Worm (Caenorhabditis elegans) whole organism, L2 larva: ENCODE measurements around the gene dnj-13.
A peak's percentile ranks its signal among the peaks of the same experiment; 100 is the strongest.

Source experiments
- C34F6.9 ChIP-seq: fragments of 150-350 bp; optimal IDR thresholded peaks from 2 replicates; lab custom pipeline; 2014; ENCODE audit warnings: missing biosample characterization, missing genetic modification characterization
- F13H6.1 ChIP-seq: sonication (generic microtip); optimal IDR thresholded peaks from 2 replicates; lab custom pipeline; 2016; ENCODE audit warnings: missing genetic modification characterization, missing compliant biosample characterization
- R02D3.7 ChIP-seq: fragments of 150-350 bp; optimal IDR thresholded peaks from 2 replicates; lab custom pipeline; 2014; ENCODE audit warnings: missing biosample characterization, missing genetic modification characterization
- Y55F3AM.14 ChIP-seq: fragments of 200-800 bp; sonication (Bioruptor generic); optimal IDR thresholded peaks from 2 replicates; lab custom pipeline; 2018; ENCODE audit warnings: mild to moderate bottlenecking, missing genetic modification characterization, missing compliant biosample characterization
- ZK546.5 ChIP-seq: sonication (generic microtip); optimal IDR thresholded peaks from 2 replicates; lab custom pipeline; 2017; ENCODE audit warnings: missing biosample characterization, missing genetic modification characterization
- aly-2 ChIP-seq: fragments of 150-350 bp; optimal IDR thresholded peaks from 2 replicates; lab custom pipeline; 2014; ENCODE audit warnings: missing biosample characterization, missing genetic modification characterization
- ama-1 ChIP-seq: fragments of 150-350 bp; optimal IDR thresholded peaks from 2 replicates; lab custom pipeline; 2018; ENCODE audit warnings: inconsistent platforms
- blmp-1 ChIP-seq: sonication (generic microtip); optimal IDR thresholded peaks from 2 replicates; lab custom pipeline; 2017; ENCODE audit warnings: missing genetic modification characterization, mild to moderate bottlenecking, missing compliant biosample characterization, antibody characterized with exemption, moderate library complexity; ENCODE audit not compliant: insufficient read depth
- ceh-16 ChIP-seq: fragments of 150-350 bp; optimal IDR thresholded peaks from 2 replicates; lab custom pipeline; 2014; ENCODE audit warnings: missing biosample characterization, missing genetic modification characterization
- ceh-82 ChIP-seq: fragments of 150-350 bp; optimal IDR thresholded peaks from 2 replicates; lab custom pipeline; 2014; ENCODE audit warnings: missing biosample characterization, missing genetic modification characterization
- crh-2 ChIP-seq: sonication (generic microtip); optimal IDR thresholded peaks from 2 replicates; lab custom pipeline; 2017; ENCODE audit warnings: missing biosample characterization, missing genetic modification characterization
- egl-27 ChIP-seq: sonication (generic microtip); optimal IDR thresholded peaks from 3 replicates; lab custom pipeline; 2017; ENCODE audit warnings: missing biosample characterization, missing genetic modification reagents, missing genetic modification characterization
- elt-3 ChIP-seq: sonication (generic microtip); optimal IDR thresholded peaks from 2 replicates; lab custom pipeline; 2017; ENCODE audit warnings: missing biosample characterization, missing genetic modification characterization
- fos-1 ChIP-seq: fragments of 150-350 bp; optimal IDR thresholded peaks from 2 replicates; lab custom pipeline; 2014; ENCODE audit warnings: missing biosample characterization, missing genetic modification characterization
- gmeb-1 ChIP-seq: fragments of 150-350 bp; optimal IDR thresholded peaks from 2 replicates; lab custom pipeline; 2014; ENCODE audit warnings: missing biosample characterization, missing genetic modification characterization
- lin-11 ChIP-seq: fragments of 150-350 bp; sonication (generic microtip); optimal IDR thresholded peaks from 2 replicates; lab custom pipeline; 2014; ENCODE audit warnings: missing biosample characterization, missing genetic modification characterization, inconsistent platforms, mixed read lengths
- lin-39 ChIP-seq: fragments of 150-350 bp; optimal IDR thresholded peaks from 2 replicates; lab custom pipeline; 2014; ENCODE audit warnings: missing biosample characterization, missing genetic modification reagents, missing genetic modification characterization
- lsy-2 ChIP-seq, 2 experiments: fragments of 150-350 bp in 1 of 2; sonication (generic microtip) in 1 of 2; optimal IDR thresholded peaks; 2 replicates each; lab custom pipeline; 2014 to 2017; ENCODE audit warnings: missing biosample characterization in 2 of 2, missing genetic modification characterization in 2 of 2
- mab-5 ChIP-seq: fragments of 150-350 bp; optimal IDR thresholded peaks from 2 replicates; lab custom pipeline; 2014; ENCODE audit warnings: missing biosample characterization, missing genetic modification characterization
- mbf-1 ChIP-seq: sonication (generic microtip); optimal IDR thresholded peaks from 2 replicates; lab custom pipeline; 2017; ENCODE audit warnings: missing biosample characterization, missing genetic modification characterization
- mdl-1 ChIP-seq, 2 experiments: fragments of 150-350 bp in 1 of 2; sonication (generic microtip) in 1 of 2; optimal IDR thresholded peaks; 2 replicates each; lab custom pipeline; 2017; ENCODE audit warnings: missing biosample characterization in 2 of 2, missing genetic modification characterization in 2 of 2
- nhr-10 ChIP-seq: sonication (generic microtip); optimal IDR thresholded peaks from 2 replicates; lab custom pipeline; 2017; ENCODE audit warnings: missing biosample characterization, missing genetic modification characterization
- nhr-12 ChIP-seq: fragments of 150-350 bp; optimal IDR thresholded peaks from 2 replicates; lab custom pipeline; 2014; ENCODE audit warnings: missing biosample characterization, missing genetic modification characterization
- nhr-21 ChIP-seq: fragments of 150-350 bp; optimal IDR thresholded peaks from 2 replicates; lab custom pipeline; 2014; ENCODE audit warnings: missing biosample characterization, missing genetic modification characterization
- nhr-23 ChIP-seq: fragments of 150-350 bp; optimal IDR thresholded peaks from 2 replicates; lab custom pipeline; 2014; ENCODE audit warnings: missing biosample characterization, missing genetic modification reagents, missing genetic modification characterization
- nhr-25 ChIP-seq: fragments of 150-350 bp; sonication (generic microtip); optimal IDR thresholded peaks from 3 replicates; lab custom pipeline; 2014; ENCODE audit warnings: missing biosample characterization, missing genetic modification characterization
- peb-1 ChIP-seq: fragments of 150-350 bp; optimal IDR thresholded peaks from 2 replicates; lab custom pipeline; 2014; ENCODE audit warnings: missing biosample characterization, missing genetic modification characterization
- sem-4 ChIP-seq: fragments of 150-350 bp; optimal IDR thresholded peaks from 2 replicates; lab custom pipeline; 2014; ENCODE audit warnings: missing biosample characterization, missing genetic modification reagents, missing genetic modification characterization
- skn-1 ChIP-seq: sonication (generic microtip); optimal IDR thresholded peaks from 2 replicates; lab custom pipeline; 2017; ENCODE audit warnings: missing biosample characterization, missing genetic modification characterization
- sma-9 ChIP-seq, 2 experiments: fragments of 150-350 bp in 1 of 2; sonication (generic microtip) in 1 of 2; optimal IDR thresholded peaks; 2 replicates each; lab custom pipeline; 2014 to 2016; ENCODE audit warnings: missing genetic modification characterization in 2 of 2, mild to moderate bottlenecking in 1 of 2, missing biosample characterization in 1 of 2, missing compliant biosample characterization in 1 of 2, missing genetic modification reagents in 1 of 2, moderate library complexity in 1 of 2
- snpc-4 ChIP-seq: fragments of 150-350 bp; optimal IDR thresholded peaks from 2 replicates; lab custom pipeline; 2014; ENCODE audit warnings: missing biosample characterization, missing genetic modification characterization
- unc-39 ChIP-seq: fragments of 150-350 bp; optimal IDR thresholded peaks from 2 replicates; lab custom pipeline; 2014; ENCODE audit warnings: missing biosample characterization, missing genetic modification characterization
- unc-55 ChIP-seq: fragments of 150-350 bp; sonication (generic microtip); optimal IDR thresholded peaks from 3 replicates; lab custom pipeline; 2014; ENCODE audit warnings: missing biosample characterization, missing genetic modification reagents, missing genetic modification characterization
- unc-62 ChIP-seq: fragments of 150-350 bp; optimal IDR thresholded peaks from 2 replicates; lab custom pipeline; 2014; ENCODE audit warnings: missing biosample characterization, missing genetic modification reagents, missing genetic modification characterization
- zag-1 ChIP-seq: fragments of 150-350 bp; optimal IDR thresholded peaks from 2 replicates; lab custom pipeline; 2014; ENCODE audit warnings: missing biosample characterization, missing genetic modification characterization
- ztf-11 ChIP-seq: sonication (generic microtip); optimal IDR thresholded peaks from 2 replicates; lab custom pipeline; 2017; ENCODE audit warnings: missing biosample characterization, missing genetic modification characterization
- ztf-4 ChIP-seq: fragments of 150-350 bp; optimal IDR thresholded peaks from 2 replicates; lab custom pipeline; 2014; ENCODE audit warnings: missing biosample characterization, missing genetic modification characterization

The dnj-13 gene

ce11 chrII:11495806-11496205 lies 49.7 kb upstream of the dnj-13 start:
- TF ChIP-seq zag-1 (tag; lab: Kevin White, UChicago) (no peak), lin-11 (no peak), ceh-16 (tag; lab: Kevin White, UChicago) (no peak), Y55F3AM.14 (GFP tag; lab: Kevin White, UChicago) (no peak), R02D3.7 (tag; lab: Kevin White, UChicago) (no peak), F13H6.1 (no peak), ztf-11 (tag; lab: Kevin White, UChicago) (no peak), ZK546.5 (no peak), skn-1 (tag; lab: Kevin White, UChicago) (no peak), aly-2 (tag; lab: Kevin White, UChicago) (no peak)

- no peak for TF ChIP-seq aly-2 (tag; lab: Kevin White, UChicago)
- peak in 1 of 2 experiments; percentile 34 for TF ChIP-seq lsy-2 (tag; optimal IDR thresholded peaks at IDR 0.05; lab: Kevin White, UChicago)
- peak; percentile 43 for TF ChIP-seq F13H6.1
- peak; percentile 9 for TF ChIP-seq mab-5
- TF ChIP-seq C34F6.9 (tag; lab: Kevin White, UChicago) = no peak
- TF ChIP-seq sem-4 = no peak
- peak; percentile 17 for TF ChIP-seq sma-9 (GFP tag; optimal IDR thresholded peaks at IDR 0.05; lab: Kevin White, UChicago)
- no peak for TF ChIP-seq sma-9 (tag; optimal IDR thresholded peaks at IDR 0.05; lab: Kevin White, UChicago)
- TF ChIP-seq, all 48 proteins: peak for 4
These were observed 48.7 kb upstream of the dnj-13 start, which contains the start of gene emc-5 for ce11 chrII:11496767-11497166. Gene emc-5 (plus strand): TSS chrII:11496780.

- TF ChIP-seq C34F6.9 (tag; lab: Kevin White, UChicago) = no peak
- no peak for TF ChIP-seq ceh-82 (tag; lab: Kevin White, UChicago)
These were observed 48.1 kb upstream of the dnj-13 start, which contains the start of gene B0334.5 for ce11 chrII:11497365-11497764. Gene B0334.5 (plus strand): TSS chrII:11497665.

ce11 chrII:11500198-11500597 lies 45.3 kb upstream of the dnj-13 start, which contains the start of gene B0334.20:
Gene B0334.20 (minus strand): TSS chrII:11500459.
- TF ChIP-seq mbf-1 (tag; lab: Kevin White, UChicago) (no peak), fos-1 (peak; percentile 53), mdl-1 (tag; optimal IDR thresholded peaks at IDR 0.05; lab: Kevin White, UChicago) (no peak), Y55F3AM.14 (GFP tag; lab: Kevin White, UChicago) (no peak)

- TF ChIP-seq lin-39 (tag; lab: Kevin White, UChicago) = no peak
- no peak for TF ChIP-seq sem-4
- TF ChIP-seq lsy-2 (tag; optimal IDR thresholded peaks at IDR 0.05; lab: Kevin White, UChicago) = peak in 1 of 2 experiments; percentile 12
- TF ChIP-seq nhr-25 (tag; lab: Kevin White, UChicago) = peak; percentile 7
- no peak for TF ChIP-seq ceh-82 (tag; lab: Kevin White, UChicago)
- TF ChIP-seq unc-62 = no peak
- peak; percentile 56 for TF ChIP-seq sma-9 (GFP tag; optimal IDR thresholded peaks at IDR 0.05; lab: Kevin White, UChicago)
- no peak for TF ChIP-seq sma-9 (tag; optimal IDR thresholded peaks at IDR 0.05; lab: Kevin White, UChicago)
- peak; percentile 90 for TF ChIP-seq blmp-1 (tag; lab: Kevin White, UChicago)
- no peak for TF ChIP-seq F13H6.1
- no peak for TF ChIP-seq aly-2 (tag; lab: Kevin White, UChicago)
- TF ChIP-seq nhr-10 = no peak
- TF ChIP-seq crh-2 (tag; lab: Kevin White, UChicago) = peak; percentile 5
- TF ChIP-seq fos-1 = peak; percentile 36
- peak; percentile 84 for TF ChIP-seq nhr-21 (tag; lab: Kevin White, UChicago)
These were observed 43.5 kb upstream of the dnj-13 start for ce11 chrII:11501956-11502355.

- no peak for TF ChIP-seq nhr-21 (tag; lab: Kevin White, UChicago)
- no peak for TF ChIP-seq blmp-1 (tag; lab: Kevin White, UChicago)
- no peak for TF ChIP-seq gmeb-1
- TF ChIP-seq ztf-11 (tag; lab: Kevin White, UChicago) = no peak
- TF ChIP-seq elt-3 (tag; lab: Kevin White, UChicago) = no peak
- TF ChIP-seq fos-1 = no peak
- no peak for TF ChIP-seq lin-11
These were observed 41.7 kb upstream of the dnj-13 start for ce11 chrII:11503761-11504160.

- no peak for TF ChIP-seq ama-1 (lab: Kevin White, UChicago)
- no peak for TF ChIP-seq unc-55
- TF ChIP-seq C34F6.9 (tag; lab: Kevin White, UChicago) = no peak
- no peak for TF ChIP-seq Y55F3AM.14 (GFP tag; lab: Kevin White, UChicago)
- TF ChIP-seq peb-1 (tag; lab: Kevin White, UChicago) = no peak
- TF ChIP-seq skn-1 (tag; lab: Kevin White, UChicago) = no peak
- TF ChIP-seq zag-1 (tag; lab: Kevin White, UChicago) = no peak
- TF ChIP-seq egl-27 = no peak
- no peak for TF ChIP-seq unc-39
- TF ChIP-seq lin-39 (tag; lab: Kevin White, UChicago) = no peak
- no peak for TF ChIP-seq mdl-1 (tag; optimal IDR thresholded peaks at IDR 0.05; lab: Kevin White, UChicago)
- no peak for TF ChIP-seq ztf-4
- no peak for TF ChIP-seq nhr-23 (tag; lab: Kevin White, UChicago)
- no peak for TF ChIP-seq snpc-4 (tag; lab: Kevin White, UChicago)
- TF ChIP-seq nhr-12 = no peak
- TF ChIP-seq, all 48 proteins: peak for 0
These were observed 35.1 kb upstream of the dnj-13 start, which contains the start of gene npr-41 for ce11 chrII:11510373-11510772. Gene npr-41 (plus strand): TSS chrII:11510673.
